ENCODE assay signal across 3 worm cellular contexts in genomic region chrV:8010103-8010502, ce11.
A peak's percentile ranks its signal among the peaks of the same experiment; 100 is the strongest.
TF ChIP-seq lines count a peak whose summit lies in the region.

Gene Y97E10AR.4, minus strand, starts transcription at chrV:8010233.

TF ChIP-seq in whole organism, L1 larva, 84 proteins besides CTCF, POLR2A, EP300 and RAD21:
- TF ChIP-seq vab-15 (tag; optimal IDR thresholded peaks at IDR 0.05; lab: Kevin White, UChicago) (no peak), nhr-85 (tag; lab: Kevin White, UChicago) (peak; percentile 42)

TF ChIP-seq in whole organism, L4 larva, 104 proteins besides CTCF, POLR2A, EP300 and RAD21:
- TF ChIP-seq madf-9 (GFP tag; conservative IDR thresholded peaks at IDR 0.05; lab: Robert Waterston, UW): no peak
- TF ChIP-seq mep-1 (tag; optimal IDR thresholded peaks at IDR 0.05; lab: Kevin White, UChicago): peak; percentile 26
- peak; percentile 7 for TF ChIP-seq mes-2 (tag; optimal IDR thresholded peaks at IDR 0.05; lab: Kevin White, UChicago; ENCODE audit: poor library complexity, severe bottlenecking)

TF ChIP-seq in whole organism, young adult, 124 proteins besides CTCF, POLR2A, EP300 and RAD21:
- TF ChIP-seq repo-1 (tag; optimal IDR thresholded peaks at IDR 0.05; lab: Kevin White, UChicago) (no peak), dpff-1 (tag; optimal IDR thresholded peaks at IDR 0.05; lab: Kevin White, UChicago) (no peak), madf-6 (GFP tag; IDR thresholded peaks at IDR 0.05; lab: Robert Waterston, UW) (peak; percentile 39; the same call in 1 of the 2 replicates), ccch-3 (GFP tag; optimal IDR thresholded peaks at IDR 0.05; lab: Kevin White, UChicago) (no peak), unc-62 (GFP tag; optimal IDR thresholded peaks at IDR 0.05; lab: Kevin White, UChicago) (no peak), attf-5 (GFP tag; optimal IDR thresholded peaks at IDR 0.05; lab: Kevin White, UChicago) (no peak), pbrm-1 (GFP tag; IDR thresholded peaks at IDR 0.05; lab: Robert Waterston, UW) (no peak), snpc-1.3 (tag; optimal IDR thresholded peaks at IDR 0.05; lab: Kevin White, UChicago; ENCODE audit: insufficient read depth) (peak; percentile 8), him-1 (tag; optimal IDR thresholded peaks at IDR 0.05; lab: Kevin White, UChicago) (no peak), ceh-91 (GFP tag; IDR thresholded peaks at IDR 0.05; lab: Robert Waterston, UW) (no peak), hrde-1 (tag; optimal IDR thresholded peaks at IDR 0.05; lab: Kevin White, UChicago; ENCODE audit: borderline replicate concordance) (no peak), ztf-22 (GFP tag; optimal IDR thresholded peaks at IDR 0.05; lab: Kevin White, UChicago) (no peak), egl-18 (GFP tag; IDR thresholded peaks at IDR 0.05; lab: Robert Waterston, UW) (no peak), let-607 (tag; optimal IDR thresholded peaks at IDR 0.05; lab: Kevin White, UChicago) (no peak), ztf-26 (tag; optimal IDR thresholded peaks at IDR 0.05; lab: Kevin White, UChicago) (no peak), fkh-3 (tag; optimal IDR thresholded peaks at IDR 0.05; lab: Kevin White, UChicago) (no peak), somi-1 (GFP tag; optimal IDR thresholded peaks at IDR 0.05; lab: Kevin White, UChicago) (no peak), ekl-4 (GFP tag; IDR thresholded peaks at IDR 0.05; lab: Robert Waterston, UW) (no peak), F33H1.4 (GFP tag; IDR thresholded peaks at IDR 0.05; lab: Robert Waterston, UW) (peak; percentile 57), madf-8 (GFP tag; conservative IDR thresholded peaks at IDR 0.05; lab: Robert Waterston, UW) (0 out of 2 replicates have a peak, but pooled peaks have one; percentile 26), hlh-26 (GFP tag; conservative IDR thresholded peaks at IDR 0.05; lab: Robert Waterston, UW) (no peak), aptf-3 (GFP tag; IDR thresholded peaks at IDR 0.05; lab: Robert Waterston, UW) (no peak), snpc-4 (GFP tag; optimal IDR thresholded peaks at IDR 0.05; lab: Kevin White, UChicago) (no peak), snpc-4 (tag; optimal IDR thresholded peaks at IDR 0.05; lab: Kevin White, UChicago) (peak in 1 of 4 experiments; percentile 6), ztf-18 (tag; optimal IDR thresholded peaks at IDR 0.05; lab: Kevin White, UChicago) (no peak), F55B11.4 (tag; optimal IDR thresholded peaks at IDR 0.05; lab: Kevin White, UChicago; ENCODE audit: borderline replicate concordance, insufficient read depth) (no peak), lin-54 (GFP tag; optimal IDR thresholded peaks at IDR 0.05; lab: Kevin White, UChicago) (no peak), hsf-1 (GFP tag; IDR thresholded peaks at IDR 0.05; lab: Robert Waterston, UW) (no peak; the same call in 1 of the 2 replicates), lsy-27 (tag; optimal IDR thresholded peaks at IDR 0.05; lab: Kevin White, UChicago; ENCODE audit: borderline replicate concordance, insufficient read depth) (no peak), nfya-1 (tag; optimal IDR thresholded peaks at IDR 0.05; lab: Kevin White, UChicago; ENCODE audit: borderline replicate concordance, insufficient read depth) (no peak), F57A8.1 (GFP tag; optimal IDR thresholded peaks at IDR 0.05; lab: Kevin White, UChicago) (no peak), B0035.1 (tag; optimal IDR thresholded peaks at IDR 0.05; lab: Kevin White, UChicago) (no peak), F37B4.10 (GFP tag; IDR thresholded peaks at IDR 0.05; lab: Robert Waterston, UW) (no peak), lsl-1 (GFP tag; optimal IDR thresholded peaks at IDR 0.05; lab: Kevin White, UChicago) (peak; percentile 66), ceh-100 (GFP tag; IDR thresholded peaks at IDR 0.05; lab: Robert Waterston, UW) (no peak), attf-3 (GFP tag; conservative IDR thresholded peaks at IDR 0.05; lab: Robert Waterston, UW) (no peak), hmg-1.2 (GFP tag; IDR thresholded peaks at IDR 0.05; lab: Robert Waterston, UW) (0 out of 2 replicates have a peak, but pooled peaks have one; percentile 7), hmg-20 (GFP tag; IDR thresholded peaks at IDR 0.05; lab: Robert Waterston, UW) (no peak), C17E4.6 (GFP tag; IDR thresholded peaks at IDR 0.05; lab: Robert Waterston, UW) (no peak)
